Worm (Caenorhabditis elegans): ENCODE results near the gene W04G3.7.

DNA sequence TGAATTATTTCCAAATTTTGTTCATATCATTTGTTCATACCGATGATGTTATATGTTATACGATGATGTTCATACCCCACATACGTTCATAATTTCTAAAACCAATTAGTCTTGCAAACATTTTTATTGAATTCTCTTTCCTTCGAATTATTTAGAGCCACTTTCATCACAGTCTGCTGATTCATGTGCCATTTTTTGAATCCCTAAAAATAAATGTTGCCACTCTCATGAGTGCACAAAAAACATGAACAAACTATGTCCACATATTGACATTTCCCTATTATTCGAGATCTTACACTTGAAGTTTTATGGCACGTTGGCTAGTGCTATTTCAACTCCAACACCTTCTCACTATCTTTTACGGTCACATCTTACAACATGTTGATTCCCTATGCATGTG, 22.0 kb upstream of the W04G3.7 start, which contains the start of gene clc-17:
- TF ChIP-seq T22C8.4 (GFP tag; IDR thresholded peaks at IDR 0.05) (no peak), med-1 (GFP tag; optimal IDR thresholded peaks at IDR 0.05; ENCODE audit: insufficient read depth) (no peak), flt-1 (GFP tag; IDR thresholded peaks at IDR 0.05) (no peak), ztf-23 (GFP tag; IDR thresholded peaks at IDR 0.05) (no peak), ztf-29 (GFP tag; IDR thresholded peaks at IDR 0.05) (no peak), klf-2 (GFP tag; conservative IDR thresholded peaks at IDR 0.05) (no peak), ref-1 (GFP tag; conservative IDR thresholded peaks at IDR 0.05) (no peak)

Data from whole organism, midembryonic.